Worm (Caenorhabditis elegans) whole organism, young adult: ENCODE measurements around the gene Y46G5A.15.

Source experiments
- C17E4.6 ChIP-seq: fragments of 200-800 bp; sonication (Bioruptor generic); IDR thresholded peaks from 2 replicates; pipeline ENCODE4 v1.3.6; 2022; ENCODE audit warnings: missing genetic modification reagents, missing genetic modification characterization, missing compliant biosample characterization
- F49E8.2 ChIP-seq: sonication (generic microtip); optimal IDR thresholded peaks from 3 replicates; lab custom pipeline; 2017; ENCODE audit warnings: missing genetic modification characterization, mild to moderate bottlenecking, missing compliant biosample characterization, antibody characterized with exemption, moderate library complexity; ENCODE audit not compliant: insufficient read depth
- Y95B8A.8 ChIP-seq: fragments of 200-800 bp; sonication (Bioruptor generic); IDR thresholded peaks from 2 replicates; pipeline ENCODE4 v1.3.6; 2022; ENCODE audit warnings: missing genetic modification reagents, missing genetic modification characterization, missing compliant biosample characterization
- ZK185.1 ChIP-seq: sonication (generic microtip); optimal IDR thresholded peaks from 2 replicates; lab custom pipeline; 2016; ENCODE audit warnings: mild to moderate bottlenecking, missing genetic modification characterization, missing compliant biosample characterization; ENCODE audit not compliant: poor library complexity, severe bottlenecking
- attf-6 ChIP-seq: fragments of 200-800 bp; sonication (Bioruptor generic); IDR thresholded peaks from 2 replicates; pipeline ENCODE4 v1.3.6; 2022; ENCODE audit warnings: missing genetic modification reagents, missing genetic modification characterization, missing compliant biosample characterization
- nhr-90 ChIP-seq: sonication (generic microtip); optimal IDR thresholded peaks from 2 replicates; lab custom pipeline; 2016; ENCODE audit warnings: missing genotype, mild to moderate bottlenecking, missing genetic modification characterization, missing compliant biosample characterization
- sdz-38 ChIP-seq: sonication (generic microtip); optimal IDR thresholded peaks from 2 replicates; lab custom pipeline; 2016; ENCODE audit warnings: missing genotype, missing genetic modification characterization, missing compliant biosample characterization
- sptf-2 ChIP-seq: fragments of 200-800 bp; sonication (Bioruptor generic); optimal IDR thresholded peaks from 2 replicates; lab custom pipeline; 2018; ENCODE audit warnings: mild to moderate bottlenecking, missing genetic modification characterization, missing compliant biosample characterization
- unc-62 ChIP-seq: fragments of 150-350 bp; optimal IDR thresholded peaks from 2 replicates; lab custom pipeline; 2014; ENCODE audit warnings: missing biosample characterization, missing genetic modification reagents, missing genetic modification characterization

- TF ChIP-seq Y95B8A.8 (GFP tag; lab: Robert Waterston, UW) (0 out of 2 replicates have a peak, but pooled peaks have one; percentile 4), F49E8.2 (tag; lab: Kevin White, UChicago) (peak; percentile 49), unc-62 (GFP tag; lab: Kevin White, UChicago) (no peak), sdz-38 (tag; lab: Kevin White, UChicago) (no peak), nhr-90 (tag; lab: Kevin White, UChicago) (no peak), C17E4.6 (0 out of 2 replicates have a peak, but pooled peaks have one; percentile 33), sptf-2 (GFP tag; lab: Kevin White, UChicago) (no peak), ZK185.1 (tag; lab: Kevin White, UChicago) (no peak), attf-6 (GFP tag; lab: Robert Waterston, UW) (no peak)
These were observed 14.8 kb upstream of the Y46G5A.15 start for ce11 chrII:12799927-12800522.
